ENCODE assay signal across 1 fruit fly cellular context in genomic region chr3R:11948903-11949358, dm6.
TF ChIP-seq lines count a peak whose summit lies in the region.

Cad87A (minus strand) TSS chr3R:11949129.

TF ChIP-seq in whole organism, embryonic, 481 proteins besides CTCF, POLR2A, EP300 and RAD21 (continued from another document and continues in another):
- TF ChIP-seq CG17385 (GFP tag; optimal IDR thresholded peaks at IDR 0.05; lab: Kevin White, UChicago), result no peak
- no peak for TF ChIP-seq ac (GFP tag; optimal IDR thresholded peaks at IDR 0.05; lab: Kevin White, UChicago)
- no peak for TF ChIP-seq Usf (GFP tag; optimal IDR thresholded peaks at IDR 0.05; lab: Kevin White, UChicago)
- peak; percentile 77 for TF ChIP-seq sens (GFP tag; lab: Kevin White, UChicago)
- TF ChIP-seq CG8765 (GFP tag; IDR thresholded peaks at IDR 0.05; lab: Robert Waterston, UW), result no peak
- no peak for TF ChIP-seq ato (GFP tag; IDR thresholded peaks at IDR 0.05; lab: Robert Waterston, UW; ENCODE audit: partially characterized antibody)
- no peak for TF ChIP-seq CG7987 (GFP tag; optimal IDR thresholded peaks at IDR 0.05; lab: Kevin White, UChicago)
- TF ChIP-seq CG15011 (GFP tag; optimal IDR thresholded peaks at IDR 0.05; lab: Kevin White, UChicago), result no peak
- no peak for TF ChIP-seq CG7372 (GFP tag; IDR thresholded peaks at IDR 0.05; lab: Robert Waterston, UW)
- TF ChIP-seq CG4707 (GFP tag; optimal IDR thresholded peaks at IDR 0.05; lab: Kevin White, UChicago), result peak; percentile 36
- TF ChIP-seq CG14667 (GFP tag; IDR thresholded peaks at IDR 0.05; lab: Robert Waterston, UW), result no peak
- no peak for TF ChIP-seq Six4 (GFP tag; optimal IDR thresholded peaks at IDR 0.05; lab: Kevin White, UChicago)
- TF ChIP-seq luna (GFP tag; optimal IDR thresholded peaks at IDR 0.05; lab: Kevin White, UChicago), result no peak
- TF ChIP-seq Hey (tag; optimal IDR thresholded peaks at IDR 0.05; lab: Kevin White, UChicago), result no peak
- TF ChIP-seq run (tag; optimal IDR thresholded peaks at IDR 0.05; lab: Kevin White, UChicago), result peak; percentile 36
- TF ChIP-seq gem (tag; optimal IDR thresholded peaks at IDR 0.05; lab: Kevin White, UChicago), result no peak
- no peak for TF ChIP-seq CG8944 (GFP tag; optimal IDR thresholded peaks at IDR 0.05; lab: Kevin White, UChicago)
- peak; percentile 11 for TF ChIP-seq CG6813 (GFP tag; optimal IDR thresholded peaks at IDR 0.05; lab: Kevin White, UChicago)
- TF ChIP-seq CG15479 (GFP tag; optimal IDR thresholded peaks at IDR 0.05; lab: Kevin White, UChicago), result peak; percentile 24
- no peak for TF ChIP-seq Asciz (GFP tag; optimal IDR thresholded peaks at IDR 0.05; lab: Kevin White, UChicago)
- no peak for TF ChIP-seq Lim3 (GFP tag; IDR thresholded peaks at IDR 0.05; lab: Robert Waterston, UW)
- no peak for TF ChIP-seq CG2120 (GFP tag; optimal IDR thresholded peaks at IDR 0.05; lab: Kevin White, UChicago)
- no peak for TF ChIP-seq CG17328 (GFP tag; IDR thresholded peaks at IDR 0.05; lab: Robert Waterston, UW)
- TF ChIP-seq bcd (GFP tag; optimal IDR thresholded peaks at IDR 0.05; lab: Kevin White, UChicago), result no peak
- no peak for TF ChIP-seq Neu2 (GFP tag; optimal IDR thresholded peaks at IDR 0.05; lab: Kevin White, UChicago; ENCODE audit: borderline replicate concordance)
- TF ChIP-seq az2 (GFP tag; optimal IDR thresholded peaks at IDR 0.05; lab: Kevin White, UChicago), result no peak
- no peak for TF ChIP-seq Hr78 (GFP tag; optimal IDR thresholded peaks at IDR 0.05; lab: Kevin White, UChicago)
- TF ChIP-seq trh (GFP tag; optimal IDR thresholded peaks at IDR 0.05; lab: Kevin White, UChicago), result no peak
- peak; percentile 9 for TF ChIP-seq CG12219 (GFP tag; optimal IDR thresholded peaks at IDR 0.05; lab: Kevin White, UChicago)
- TF ChIP-seq tap (tag; optimal IDR thresholded peaks at IDR 0.05; lab: Kevin White, UChicago), result peak; percentile 2
- no peak for TF ChIP-seq CG2116 (GFP tag; optimal IDR thresholded peaks at IDR 0.05; lab: Kevin White, UChicago)
- no peak for TF ChIP-seq ci (GFP tag; IDR thresholded peaks at IDR 0.05; lab: Robert Waterston, UW)
- TF ChIP-seq Sox102F (GFP tag; optimal IDR thresholded peaks at IDR 0.05; lab: Kevin White, UChicago), result no peak
- no peak for TF ChIP-seq CG8359 (GFP tag; optimal IDR thresholded peaks at IDR 0.05; lab: Kevin White, UChicago; ENCODE audit: borderline replicate concordance)
- no peak for TF ChIP-seq Deaf1 (tag; optimal IDR thresholded peaks at IDR 0.05; lab: Kevin White, UChicago)
- TF ChIP-seq NFAT (GFP tag; IDR thresholded peaks at IDR 0.05; lab: Robert Waterston, UW), result no peak
- no peak for TF ChIP-seq ind (GFP tag; optimal IDR thresholded peaks at IDR 0.05; lab: Kevin White, UChicago)
- no peak for TF ChIP-seq CG10565 (GFP tag; optimal IDR thresholded peaks at IDR 0.05; lab: Kevin White, UChicago)
- TF ChIP-seq CG12744 (GFP tag; optimal IDR thresholded peaks at IDR 0.05; lab: Kevin White, UChicago), result no peak
- peak; percentile 61 for TF ChIP-seq fd64A (GFP tag; optimal IDR thresholded peaks at IDR 0.05; lab: Kevin White, UChicago)
- TF ChIP-seq CG33213 (GFP tag; optimal IDR thresholded peaks at IDR 0.05; lab: Kevin White, UChicago), result peak; percentile 51
- TF ChIP-seq Chrac-16 (GFP tag; optimal IDR thresholded peaks at IDR 0.05; lab: Kevin White, UChicago), result no peak
- TF ChIP-seq ssp (GFP tag; IDR thresholded peaks at IDR 0.05; lab: Robert Waterston, UW), result no peak
- TF ChIP-seq Dip2 (GFP tag; IDR thresholded peaks at IDR 0.05; lab: Robert Waterston, UW), result no peak
- TF ChIP-seq CG8924 (tag; optimal IDR thresholded peaks at IDR 0.05; lab: Kevin White, UChicago), result peak; percentile 78
- no peak for TF ChIP-seq slp2 (GFP tag; optimal IDR thresholded peaks at IDR 0.05; lab: Kevin White, UChicago)
- TF ChIP-seq Pdp1 (GFP tag; optimal IDR thresholded peaks at IDR 0.05; lab: Kevin White, UChicago), result peak in 1 of 2 experiments; percentile 78
- TF ChIP-seq D (optimal IDR thresholded peaks at IDR 0.05; lab: Kevin White, UChicago), result no peak
- TF ChIP-seq D (GFP tag; optimal IDR thresholded peaks at IDR 0.05; lab: Kevin White, UChicago), result no peak
- peak; percentile 60 for TF ChIP-seq ftz-f1 (GFP tag; optimal IDR thresholded peaks at IDR 0.05; lab: Kevin White, UChicago)
- TF ChIP-seq CG5953 (GFP tag; IDR thresholded peaks at IDR 0.05; lab: Robert Waterston, UW), result no peak
- TF ChIP-seq CoRest (tag; optimal IDR thresholded peaks at IDR 0.05; lab: Kevin White, UChicago), result no peak
- no peak for TF ChIP-seq sens-2 (GFP tag; IDR thresholded peaks at IDR 0.05; lab: Robert Waterston, UW)
- peak; percentile 67 for TF ChIP-seq CrebB (tag; optimal IDR thresholded peaks at IDR 0.05; lab: Kevin White, UChicago)
- TF ChIP-seq CG12769 (tag; optimal IDR thresholded peaks at IDR 0.05; lab: Kevin White, UChicago), result peak; percentile 52
- TF ChIP-seq zfh1 (GFP tag; IDR thresholded peaks at IDR 0.05; lab: Robert Waterston, UW), result no peak
- TF ChIP-seq Bteb2 (GFP tag; optimal IDR thresholded peaks at IDR 0.05; lab: Kevin White, UChicago), result no peak
- no peak for TF ChIP-seq D19B (GFP tag; optimal IDR thresholded peaks at IDR 0.05; lab: Kevin White, UChicago)
- TF ChIP-seq dpn (GFP tag; optimal IDR thresholded peaks at IDR 0.05; lab: Kevin White, UChicago), result peak in 1 of 2 experiments; percentile 5
- TF ChIP-seq CG18599 (GFP tag; optimal IDR thresholded peaks at IDR 0.05; lab: Kevin White, UChicago), result peak; percentile 47
- no peak for TF ChIP-seq Myb (GFP tag; optimal IDR thresholded peaks at IDR 0.05; lab: Kevin White, UChicago)
- no peak for TF ChIP-seq ap (GFP tag; IDR thresholded peaks at IDR 0.05; lab: Robert Waterston, UW)
- TF ChIP-seq nau (GFP tag; optimal IDR thresholded peaks at IDR 0.05; lab: Kevin White, UChicago), result peak; percentile 35
- TF ChIP-seq prd (optimal IDR thresholded peaks at IDR 0.05; lab: Kevin White, UChicago), result no peak
- TF ChIP-seq prd (GFP tag; IDR thresholded peaks at IDR 0.05; lab: Robert Waterston, UW), result no peak
- no peak for TF ChIP-seq CG30431 (GFP tag; optimal IDR thresholded peaks at IDR 0.05; lab: Kevin White, UChicago)
- TF ChIP-seq Dref (GFP tag; IDR thresholded peaks at IDR 0.05; lab: Robert Waterston, UW), result no peak
- no peak for TF ChIP-seq CG11398 (GFP tag; optimal IDR thresholded peaks at IDR 0.05; lab: Kevin White, UChicago)
- TF ChIP-seq HLH3B (GFP tag; IDR thresholded peaks at IDR 0.05; lab: Robert Waterston, UW), result no peak
- no peak for TF ChIP-seq Optix (GFP tag; IDR thresholded peaks at IDR 0.05; lab: Robert Waterston, UW)
- TF ChIP-seq Stat92E (GFP tag; optimal IDR thresholded peaks at IDR 0.05; lab: Kevin White, UChicago), result peak in 1 of 3 experiments; percentile 62
- no peak for TF ChIP-seq CG17186 (GFP tag; optimal IDR thresholded peaks at IDR 0.05; lab: Kevin White, UChicago)
- TF ChIP-seq sisA (GFP tag; IDR thresholded peaks at IDR 0.05; lab: Robert Waterston, UW), result no peak
- TF ChIP-seq caup (GFP tag; optimal IDR thresholded peaks at IDR 0.05; lab: Kevin White, UChicago; ENCODE audit: severe bottlenecking), result peak; percentile 69
- no peak for TF ChIP-seq Xbp1 (GFP tag; optimal IDR thresholded peaks at IDR 0.05; lab: Kevin White, UChicago)
- TF ChIP-seq pum (GFP tag; optimal IDR thresholded peaks at IDR 0.05; lab: Kevin White, UChicago), result no peak
- peak; percentile 59 for TF ChIP-seq ATbp (GFP tag; optimal IDR thresholded peaks at IDR 0.05; lab: Kevin White, UChicago)
- TF ChIP-seq CG14710 (tag; optimal IDR thresholded peaks at IDR 0.05; lab: Kevin White, UChicago), result no peak
- no peak for TF ChIP-seq CG14050 (GFP tag; IDR thresholded peaks at IDR 0.05; lab: Robert Waterston, UW)
- peak; percentile 38 for TF ChIP-seq CG7745 (tag; optimal IDR thresholded peaks at IDR 0.05; lab: Kevin White, UChicago)
- TF ChIP-seq exex (tag; optimal IDR thresholded peaks at IDR 0.05; lab: Kevin White, UChicago), result no peak
- no peak for TF ChIP-seq ttk (GFP tag; IDR thresholded peaks at IDR 0.05; lab: Robert Waterston, UW)
- TF ChIP-seq onecut (GFP tag; IDR thresholded peaks at IDR 0.05; lab: Robert Waterston, UW), result peak; percentile 54
- TF ChIP-seq zen (tag; optimal IDR thresholded peaks at IDR 0.05; lab: Kevin White, UChicago), result peak; percentile 62
- TF ChIP-seq CG32532 (GFP tag; IDR thresholded peaks at IDR 0.05; lab: Robert Waterston, UW), result no peak
- TF ChIP-seq YL-1 (GFP tag; optimal IDR thresholded peaks at IDR 0.05; lab: Kevin White, UChicago), result no peak
- no peak for TF ChIP-seq Xrp1 (GFP tag; IDR thresholded peaks at IDR 0.05; lab: Robert Waterston, UW)
- TF ChIP-seq seq (GFP tag; IDR thresholded peaks at IDR 0.05; lab: Robert Waterston, UW), result no peak
- TF ChIP-seq C15 (GFP tag; IDR thresholded peaks at IDR 0.05; lab: Robert Waterston, UW), result no peak
- TF ChIP-seq Hr39 (optimal IDR thresholded peaks at IDR 0.05; lab: Kevin White, UChicago), result no peak
- TF ChIP-seq CG6175 (GFP tag; IDR thresholded peaks at IDR 0.05; lab: Robert Waterston, UW), result no peak
- TF ChIP-seq CG17829 (tag; optimal IDR thresholded peaks at IDR 0.05; lab: Kevin White, UChicago), result peak; percentile 69
- no peak for TF ChIP-seq gcm (GFP tag; optimal IDR thresholded peaks at IDR 0.05; lab: Kevin White, UChicago)
- TF ChIP-seq Trl (optimal IDR thresholded peaks at IDR 0.05; lab: Kevin White, UChicago), result peak; percentile 41 to 62
- TF ChIP-seq Trl (GFP tag; optimal IDR thresholded peaks at IDR 0.05; lab: Kevin White, UChicago), result peak; percentile 59
- no peak for TF ChIP-seq CG16815 (GFP tag; optimal IDR thresholded peaks at IDR 0.05; lab: Kevin White, UChicago)
- peak; percentile 53 for TF ChIP-seq Max (GFP tag; optimal IDR thresholded peaks at IDR 0.05; lab: Kevin White, UChicago)
- no peak for TF ChIP-seq usp (GFP tag; optimal IDR thresholded peaks at IDR 0.05; lab: Kevin White, UChicago)
- no peak for TF ChIP-seq Ptx1 (GFP tag; IDR thresholded peaks at IDR 0.05; lab: Robert Waterston, UW)
- TF ChIP-seq CG4854 (GFP tag; optimal IDR thresholded peaks at IDR 0.05; lab: Kevin White, UChicago), result no peak
- no peak for TF ChIP-seq CG13775 (GFP tag; optimal IDR thresholded peaks at IDR 0.05; lab: Kevin White, UChicago)
- TF ChIP-seq CG34422 (GFP tag; IDR thresholded peaks at IDR 0.05; lab: Robert Waterston, UW), result no peak
- TF ChIP-seq Opbp (GFP tag; IDR thresholded peaks at IDR 0.05; lab: Robert Waterston, UW; ENCODE audit: partially characterized antibody), result no peak
- peak; percentile 16 for TF ChIP-seq CG17568 (GFP tag; optimal IDR thresholded peaks at IDR 0.05; lab: Kevin White, UChicago)
- no peak for TF ChIP-seq nmo (GFP tag; optimal IDR thresholded peaks at IDR 0.05; lab: Kevin White, UChicago)
- peak; percentile 51 for TF ChIP-seq lab (GFP tag; optimal IDR thresholded peaks at IDR 0.05; lab: Kevin White, UChicago)
- TF ChIP-seq Doc3 (GFP tag; IDR thresholded peaks at IDR 0.05; lab: Robert Waterston, UW; ENCODE audit: partially characterized antibody), result no peak
- no peak for TF ChIP-seq CG7928 (GFP tag; optimal IDR thresholded peaks at IDR 0.05; lab: Kevin White, UChicago)
- no peak for TF ChIP-seq Dek (tag; optimal IDR thresholded peaks at IDR 0.05; lab: Kevin White, UChicago)
- no peak for TF ChIP-seq CG4617 (GFP tag; optimal IDR thresholded peaks at IDR 0.05; lab: Kevin White, UChicago; ENCODE audit: borderline replicate concordance)
- no peak for TF ChIP-seq CG15514 (GFP tag; optimal IDR thresholded peaks at IDR 0.05; lab: Kevin White, UChicago)
- no peak for TF ChIP-seq dimm (GFP tag; IDR thresholded peaks at IDR 0.05; lab: Robert Waterston, UW)
- TF ChIP-seq CG11695 (GFP tag; IDR thresholded peaks at IDR 0.05; lab: Robert Waterston, UW), result no peak
- TF ChIP-seq Ravus (GFP tag; IDR thresholded peaks at IDR 0.05; lab: Robert Waterston, UW), result no peak
- no peak for TF ChIP-seq Kr (GFP tag; optimal IDR thresholded peaks at IDR 0.05; lab: Kevin White, UChicago)
- TF ChIP-seq CG3065 (GFP tag; optimal IDR thresholded peaks at IDR 0.05; lab: Kevin White, UChicago), result no peak
- no peak for TF ChIP-seq MBD-R2 (GFP tag; IDR thresholded peaks at IDR 0.05; lab: Robert Waterston, UW)
- TF ChIP-seq CG7839 (tag; optimal IDR thresholded peaks at IDR 0.05; lab: Kevin White, UChicago), result no peak
- peak; percentile 67 for TF ChIP-seq wek (GFP tag; optimal IDR thresholded peaks at IDR 0.05; lab: Kevin White, UChicago)
- no peak for TF ChIP-seq E2f2 (GFP tag; IDR thresholded peaks at IDR 0.05; lab: Robert Waterston, UW)
- no peak for TF ChIP-seq jigr1 (GFP tag; IDR thresholded peaks at IDR 0.05; lab: Robert Waterston, UW)
- TF ChIP-seq jing (GFP tag; optimal IDR thresholded peaks at IDR 0.05; lab: Kevin White, UChicago), result no peak
- no peak for TF ChIP-seq Scr (GFP tag; IDR thresholded peaks at IDR 0.05; lab: Robert Waterston, UW; ENCODE audit: partially characterized antibody)
- no peak for TF ChIP-seq CG4820 (GFP tag; optimal IDR thresholded peaks at IDR 0.05; lab: Kevin White, UChicago)
- TF ChIP-seq CG1647 (GFP tag; optimal IDR thresholded peaks at IDR 0.05; lab: Kevin White, UChicago), result no peak
- TF ChIP-seq cad (GFP tag; optimal IDR thresholded peaks at IDR 0.05; lab: Kevin White, UChicago), result no peak
- no peak for TF ChIP-seq toy (GFP tag; IDR thresholded peaks at IDR 0.05; lab: Robert Waterston, UW)
- TF ChIP-seq CG6689 (GFP tag; IDR thresholded peaks at IDR 0.05; lab: Robert Waterston, UW), result no peak
- TF ChIP-seq dan (GFP tag; IDR thresholded peaks at IDR 0.05; lab: Robert Waterston, UW), result no peak
- TF ChIP-seq HHEX (GFP tag; optimal IDR thresholded peaks at IDR 0.05; lab: Kevin White, UChicago), result peak; percentile 13
- TF ChIP-seq CG2678 (tag; optimal IDR thresholded peaks at IDR 0.05; lab: Kevin White, UChicago), result no peak
- peak; percentile 82 for TF ChIP-seq HLHmδ (GFP tag; optimal IDR thresholded peaks at IDR 0.05; lab: Kevin White, UChicago)
- TF ChIP-seq CG1792 (GFP tag; optimal IDR thresholded peaks at IDR 0.05; lab: Kevin White, UChicago), result peak; percentile 2
- no peak for TF ChIP-seq pnt (GFP tag; optimal IDR thresholded peaks at IDR 0.05; lab: Kevin White, UChicago)
- no peak for TF ChIP-seq hth (optimal IDR thresholded peaks at IDR 0.05; lab: Kevin White, UChicago)
- TF ChIP-seq Hr3 (GFP tag; optimal IDR thresholded peaks at IDR 0.05; lab: Kevin White, UChicago), result no peak
- no peak for TF ChIP-seq tna (GFP tag; IDR thresholded peaks at IDR 0.05; lab: Robert Waterston, UW; ENCODE audit: partially characterized antibody)
- TF ChIP-seq vnd (GFP tag; IDR thresholded peaks at IDR 0.05; lab: Robert Waterston, UW; ENCODE audit: partially characterized antibody), result no peak
- peak; percentile 53 for TF ChIP-seq Dp (GFP tag; optimal IDR thresholded peaks at IDR 0.05; lab: Kevin White, UChicago)
